Fruit fly (Drosophila melanogaster) whole organism, embryonic: ENCODE data around the gene Nadsyn.
A peak's percentile ranks its signal among the peaks of the same experiment; 100 is the strongest.

Experiments used
- BEAF-32 ChIP-seq: fragments of 200-800 bp; sonication (Bioruptor generic); optimal IDR thresholded peaks from 3 replicates; lab custom pipeline; 2017; ENCODE audit warnings: missing biosample characterization, missing genetic modification characterization, mild to moderate bottlenecking, moderate library complexity, missing genetic modification reagents
- CG10959 ChIP-seq: fragments of 200-800 bp; sonication (Bioruptor generic); IDR thresholded peaks from 2 replicates; pipeline ENCODE4 v1.3.6; 2022; ENCODE audit warnings: missing biosample characterization, missing genetic modification characterization
- CG10979 ChIP-seq: fragments of 200-800 bp; sonication (Bioruptor generic); optimal IDR thresholded peaks from 2 replicates; lab custom pipeline; 2018; ENCODE audit warnings: missing biosample characterization, mild to moderate bottlenecking, missing genetic modification characterization, moderate library complexity
- CG12104 ChIP-seq: fragments of 200-800 bp; sonication (Bioruptor generic); optimal IDR thresholded peaks from 3 replicates; lab custom pipeline; 2016; ENCODE audit warnings: missing biosample characterization, missing genetic modification characterization
- CG12659 ChIP-seq: fragments of 200-800 bp; sonication (Bioruptor generic); optimal IDR thresholded peaks from 3 replicates; lab custom pipeline; 2017; ENCODE audit warnings: mild to moderate bottlenecking, missing biosample characterization, missing genetic modification reagents, missing genetic modification characterization
- CG13894 ChIP-seq: fragments of 200-800 bp; sonication (Bioruptor generic); optimal IDR thresholded peaks from 3 replicates; lab custom pipeline; 2018; ENCODE audit warnings: missing biosample characterization, mild to moderate bottlenecking, missing genetic modification characterization, moderate library complexity
- CG14441 ChIP-seq: fragments of 200-800 bp; sonication (Bioruptor generic); IDR thresholded peaks from 2 replicates; pipeline ENCODE4 v1.3.6; 2022; ENCODE audit warnings: missing biosample characterization, missing genetic modification characterization
- CG15011 ChIP-seq: fragments of 200-800 bp; sonication (Bioruptor generic); optimal IDR thresholded peaks from 3 replicates; lab custom pipeline; 2018; ENCODE audit warnings: missing biosample characterization, mild to moderate bottlenecking, missing genetic modification characterization
- CG16779 ChIP-seq: fragments of 200-800 bp; sonication (Bioruptor generic); IDR thresholded peaks from 2 replicates; pipeline ENCODE4 v1.3.6; 2022; ENCODE audit warnings: missing biosample characterization, missing genetic modification characterization
- CG17912 ChIP-seq: fragments of 200-800 bp; sonication (Bioruptor generic); optimal IDR thresholded peaks from 2 replicates; lab custom pipeline; 2018; ENCODE audit warnings: missing biosample characterization, mild to moderate bottlenecking, missing genetic modification characterization
- CG18262 ChIP-seq: fragments of 200-800 bp; optimal IDR thresholded peaks from 3 replicates; lab custom pipeline; 2019; ENCODE audit warnings: missing biosample characterization, mild to moderate bottlenecking, missing genetic modification characterization, moderate library complexity
- CG3163 ChIP-seq: fragments of 200-800 bp; sonication (Bioruptor generic); optimal IDR thresholded peaks from 3 replicates; lab custom pipeline; 2016; ENCODE audit warnings: missing biosample characterization, missing genetic modification characterization
- CG3281 ChIP-seq: fragments of 200-800 bp; sonication (Bioruptor generic); optimal IDR thresholded peaks from 3 replicates; lab custom pipeline; 2017; ENCODE audit warnings: missing biosample characterization, mild to moderate bottlenecking, missing genetic modification characterization
- CG42726 ChIP-seq: fragments of 200-800 bp; sonication (Bioruptor generic); IDR thresholded peaks from 2 replicates; pipeline ENCODE4 v1.3.6; 2022; ENCODE audit warnings: missing biosample characterization, missing genetic modification characterization; ENCODE audit not compliant: partially characterized antibody
- CG4424 ChIP-seq: fragments of 200-800 bp; sonication (Bioruptor generic); optimal IDR thresholded peaks from 3 replicates; lab custom pipeline; 2016; ENCODE audit warnings: missing biosample characterization, missing genetic modification characterization
- CG4820 ChIP-seq: fragments of 200-800 bp; sonication (Bioruptor generic); optimal IDR thresholded peaks from 3 replicates; lab custom pipeline; 2016; ENCODE audit warnings: missing biosample characterization, missing genetic modification characterization
- CG7556 ChIP-seq: fragments of 200-800 bp; sonication (Bioruptor generic); optimal IDR thresholded peaks from 2 replicates; lab custom pipeline; 2017; ENCODE audit warnings: missing biosample characterization, mild to moderate bottlenecking, missing genetic modification characterization
- CG8765 ChIP-seq: fragments of 200-800 bp; sonication (Bioruptor generic); IDR thresholded peaks from 2 replicates; pipeline ENCODE4 v1.3.6; 2022; ENCODE audit warnings: missing biosample characterization, missing genetic modification characterization
- CG9797 ChIP-seq: fragments of 200-800 bp; sonication (Bioruptor generic); optimal IDR thresholded peaks from 3 replicates; lab custom pipeline; 2018; ENCODE audit warnings: missing biosample characterization, mild to moderate bottlenecking, missing genetic modification characterization
- CHES-1-like ChIP-seq: fragments of 200-800 bp; sonication (Bioruptor generic); optimal IDR thresholded peaks from 2 replicates; lab custom pipeline; 2016; ENCODE audit warnings: missing biosample characterization, missing genetic modification characterization
- Gsc ChIP-seq: fragments of 200-800 bp; sonication (Bioruptor generic); IDR thresholded peaks from 2 replicates; pipeline ENCODE4 v1.3.6; 2022; ENCODE audit warnings: missing biosample characterization, missing genetic modification characterization
- HLH3B ChIP-seq: fragments of 200-800 bp; sonication (Bioruptor generic); IDR thresholded peaks from 2 replicates; pipeline ENCODE4 v1.3.6; 2022; ENCODE audit warnings: missing biosample characterization, missing genetic modification characterization
- Mes4 ChIP-seq: fragments of 200-800 bp; sonication (Bioruptor generic); optimal IDR thresholded peaks from 2 replicates; lab custom pipeline; 2016; ENCODE audit warnings: missing biosample characterization, missing genetic modification characterization
- NK7.1 ChIP-seq: fragments of 200-800 bp; sonication (Bioruptor generic); optimal IDR thresholded peaks from 3 replicates; lab custom pipeline; 2016; ENCODE audit warnings: missing biosample characterization, missing genetic modification characterization
- Sry-δ ChIP-seq: fragments of 200-800 bp; sonication (Bioruptor generic); optimal IDR thresholded peaks from 2 replicates; lab custom pipeline; 2016; ENCODE audit warnings: missing biosample characterization, missing genetic modification characterization
- ac ChIP-seq: fragments of 200-800 bp; sonication (Bioruptor generic); optimal IDR thresholded peaks from 3 replicates; lab custom pipeline; 2017; ENCODE audit warnings: missing biosample characterization, mild to moderate bottlenecking, missing genetic modification characterization
- ap ChIP-seq: fragments of 200-800 bp; sonication (Bioruptor generic); IDR thresholded peaks from 2 replicates; pipeline ENCODE4 v1.3.6; 2022; ENCODE audit warnings: missing biosample characterization, missing genetic modification characterization
- ash1 ChIP-seq: fragments of 200-800 bp; sonication (Bioruptor generic); optimal IDR thresholded peaks from 2 replicates; lab custom pipeline; 2018; ENCODE audit warnings: missing biosample characterization, mild to moderate bottlenecking, missing genetic modification characterization
- bsh ChIP-seq, 2 experiments: fragments of 200-800 bp; sonication (Bioruptor generic); optimal IDR thresholded peaks; 2 replicates each; lab custom pipeline; 2017 to 2018; ENCODE audit warnings: mild to moderate bottlenecking in 2 of 2, missing biosample characterization in 2 of 2, missing genetic modification characterization in 2 of 2, moderate library complexity in 1 of 2
- cad ChIP-seq: fragments of >200 bp; optimal IDR thresholded peaks from 2 replicates; lab custom pipeline; 2017; ENCODE audit warnings: missing biosample characterization, missing genetic modification characterization
- cg ChIP-seq: fragments of 200-800 bp; sonication (Bioruptor generic); optimal IDR thresholded peaks from 3 replicates; lab custom pipeline; 2019; ENCODE audit warnings: missing biosample characterization, mild to moderate bottlenecking, missing genetic modification characterization, moderate library complexity
- dati ChIP-seq: fragments of 200-800 bp; sonication (Bioruptor generic); IDR thresholded peaks from 2 replicates; pipeline ENCODE4 v1.3.6; 2022; ENCODE audit warnings: missing biosample characterization, missing genetic modification characterization
- eve ChIP-seq, 2 experiments: fragments of >200 bp; optimal IDR thresholded peaks; 2 replicates each; lab custom pipeline; 2017; ENCODE audit warnings: missing biosample characterization in 2 of 2, missing genetic modification characterization in 2 of 2
- exex ChIP-seq: fragments of 200-800 bp; sonication (Bioruptor generic); optimal IDR thresholded peaks from 4 replicates; lab custom pipeline; 2018; ENCODE audit warnings: missing biosample characterization, mild to moderate bottlenecking, missing genetic modification characterization, moderate library complexity
- fd102C ChIP-seq: fragments of 200-800 bp; sonication (Bioruptor generic); optimal IDR thresholded peaks from 2 replicates; lab custom pipeline; 2018; ENCODE audit warnings: missing biosample characterization, mild to moderate bottlenecking, missing genetic modification characterization, moderate library complexity
- fd3F ChIP-seq: fragments of 200-800 bp; sonication (Bioruptor generic); optimal IDR thresholded peaks from 2 replicates; lab custom pipeline; 2018; ENCODE audit warnings: missing biosample characterization, mild to moderate bottlenecking, missing genetic modification characterization, moderate library complexity
- grau ChIP-seq: fragments of 200-800 bp; optimal IDR thresholded peaks from 3 replicates; lab custom pipeline; 2019; ENCODE audit warnings: missing biosample characterization, mild to moderate bottlenecking, missing genetic modification characterization, moderate library complexity
- mam ChIP-seq: fragments of 200-800 bp; sonication (Bioruptor generic); optimal IDR thresholded peaks from 3 replicates; lab custom pipeline; 2016; ENCODE audit warnings: missing biosample characterization, missing genetic modification characterization
- pb ChIP-seq: fragments of 200-800 bp; sonication (Bioruptor generic); optimal IDR thresholded peaks from 3 replicates; lab custom pipeline; 2016; ENCODE audit warnings: missing biosample characterization, missing genetic modification characterization
- pho ChIP-seq: fragments of 200-800 bp; sonication (Bioruptor generic); optimal IDR thresholded peaks from 2 replicates; lab custom pipeline; 2016; ENCODE audit warnings: missing biosample characterization, missing genetic modification characterization
- phol ChIP-seq: fragments of 200-800 bp; sonication (Bioruptor generic); optimal IDR thresholded peaks from 3 replicates; lab custom pipeline; 2018; ENCODE audit warnings: missing biosample characterization, mild to moderate bottlenecking, missing genetic modification characterization, moderate library complexity
- prd ChIP-seq, 3 experiments: fragments of >200 bp in 2 of 3; fragments of 200-800 bp in 1 of 3; sonication (Bioruptor generic) in 1 of 3; optimal IDR thresholded peaks in 2 of 3; IDR thresholded peaks in 1 of 3; 2 replicates in 2 of 3; 3 replicates in 1 of 3; pipeline versions ENCODE4 v1.3.6 to Lab custom; 2017 to 2022; ENCODE audit warnings: missing biosample characterization in 1 of 3, missing genetic modification characterization in 1 of 3
- seq ChIP-seq: fragments of 200-800 bp; sonication (Bioruptor generic); IDR thresholded peaks from 2 replicates; pipeline ENCODE4 v1.3.6; 2022; ENCODE audit warnings: missing biosample characterization, missing genetic modification characterization
- stwl ChIP-seq: fragments of 200-800 bp; sonication (Bioruptor generic); optimal IDR thresholded peaks from 3 replicates; lab custom pipeline; 2018; ENCODE audit warnings: missing biosample characterization, mild to moderate bottlenecking, missing genetic modification characterization, moderate library complexity
- trem ChIP-seq: fragments of 200-800 bp; optimal IDR thresholded peaks from 3 replicates; lab custom pipeline; 2019; ENCODE audit warnings: missing biosample characterization, mild to moderate bottlenecking, missing genetic modification characterization, moderate library complexity

The Nadsyn gene

dm6 chrX:13669366-13669765 lies 48.7 kb downstream of the Nadsyn start, which contains the start of gene CG15760 (continued):
- TF ChIP-seq CG4424 (GFP tag; lab: Kevin White, UChicago), result no peak
- no peak for TF ChIP-seq prd (optimal IDR thresholded peaks at IDR 0.05; lab: Kevin White, UChicago)
- no peak for TF ChIP-seq prd (GFP tag; IDR thresholded peaks at IDR 0.05; lab: Robert Waterston, UW)
- TF ChIP-seq fd102C (GFP tag; lab: Kevin White, UChicago), result no peak
- no peak for TF ChIP-seq eve (GFP tag; optimal IDR thresholded peaks at IDR 0.05; lab: Kevin White, UChicago)
- no peak for TF ChIP-seq CG3163
- no peak for TF ChIP-seq CG7556 (GFP tag; lab: Kevin White, UChicago)
- no peak for TF ChIP-seq mam (GFP tag; lab: Kevin White, UChicago)
- TF ChIP-seq ash1, result no peak
- no peak for TF ChIP-seq CHES-1-like (GFP tag; lab: Kevin White, UChicago)
- TF ChIP-seq CG10959 (GFP tag; lab: Robert Waterston, UW), result no peak
- peak; percentile 5 for TF ChIP-seq Sry-δ (GFP tag; lab: Kevin White, UChicago)
- no peak for TF ChIP-seq stwl (tag; lab: Kevin White, UChicago)
- TF ChIP-seq seq (GFP tag; lab: Robert Waterston, UW), result no peak
- TF ChIP-seq CG10979, result no peak
- no peak for TF ChIP-seq pb
- TF ChIP-seq CG42726 (GFP tag; lab: Robert Waterston, UW), result no peak
- TF ChIP-seq ac, result no peak
- peak; percentile 17 for TF ChIP-seq trem
- no peak for TF ChIP-seq CG15011 (GFP tag; lab: Kevin White, UChicago)
- TF ChIP-seq Gsc (GFP tag; lab: Robert Waterston, UW), result no peak
- TF ChIP-seq Mes4 (GFP tag; lab: Kevin White, UChicago), result no peak
- TF ChIP-seq dati (GFP tag; lab: Robert Waterston, UW), result no peak
- TF ChIP-seq CG13894, result no peak
- TF ChIP-seq CG16779, result no peak
- TF ChIP-seq CG9797 (GFP tag; lab: Kevin White, UChicago), result no peak
- TF ChIP-seq fd3F, result no peak
- TF ChIP-seq CG14441 (GFP tag; lab: Robert Waterston, UW), result no peak
- TF ChIP-seq CG12659 (GFP tag; lab: Kevin White, UChicago), result peak; percentile 1
- TF ChIP-seq grau (tag; lab: Kevin White, UChicago), result no peak
- TF ChIP-seq bsh (GFP tag; optimal IDR thresholded peaks at IDR 0.05; lab: Kevin White, UChicago), result no peak
- peak; percentile 14 for TF ChIP-seq phol (tag; lab: Kevin White, UChicago)
- TF ChIP-seq CG3281 (GFP tag; lab: Kevin White, UChicago), result no peak
- peak; percentile 4 for TF ChIP-seq BEAF-32
- no peak for TF ChIP-seq HLH3B (GFP tag; lab: Robert Waterston, UW)
- TF ChIP-seq CG4820 (GFP tag; lab: Kevin White, UChicago), result no peak
- TF ChIP-seq cad (GFP tag; lab: Kevin White, UChicago), result no peak
- TF ChIP-seq ap (GFP tag; lab: Robert Waterston, UW), result no peak
- TF ChIP-seq CG17912 (GFP tag; lab: Kevin White, UChicago), result no peak
- TF ChIP-seq cg, result no peak
- no peak for TF ChIP-seq CG18262
- no peak for TF ChIP-seq CG8765 (GFP tag; lab: Robert Waterston, UW)
- TF ChIP-seq CG12104 (GFP tag; lab: Kevin White, UChicago), result no peak
- no peak for TF ChIP-seq exex (tag; lab: Kevin White, UChicago)
- TF ChIP-seq NK7.1 (GFP tag; lab: Kevin White, UChicago), result no peak
- no peak for TF ChIP-seq pho (GFP tag; lab: Kevin White, UChicago)
